Fruit fly (Drosophila melanogaster): ENCODE data around the gene Mlp84B.
A peak's percentile ranks its signal among the peaks of the same experiment; 100 is the strongest.

Mlp84B gene

DNA sequence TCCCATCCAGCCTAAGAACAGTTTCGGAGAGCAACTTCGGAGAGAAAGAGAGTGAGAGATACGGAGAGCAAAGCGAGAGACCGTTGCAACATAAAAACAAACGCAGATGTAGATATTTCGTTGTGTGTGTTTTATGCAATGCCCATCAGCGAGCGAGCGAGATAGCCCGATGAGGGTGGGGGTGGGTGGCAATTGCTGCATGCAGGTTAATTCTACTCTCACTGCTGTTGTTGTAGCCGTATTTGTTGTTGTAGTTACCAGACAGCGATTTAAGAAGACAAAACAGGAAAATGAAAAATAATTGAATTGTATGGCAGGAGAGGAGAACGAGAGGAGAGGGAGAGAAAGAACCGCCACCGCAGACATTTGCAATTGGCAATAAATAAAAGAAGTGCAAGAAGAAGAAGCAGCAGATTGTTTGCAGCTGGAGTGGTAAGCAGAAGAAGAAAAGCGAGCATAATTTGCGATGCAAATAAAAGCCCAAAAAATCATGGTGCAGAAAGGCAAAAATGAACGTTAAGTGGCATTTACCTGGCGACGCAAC is 7.7 kb downstream of the Mlp84B start:
- TF ChIP-seq Smox (GFP tag; optimal IDR thresholded peaks at IDR 0.05) (no peak), CG8632 (GFP tag; optimal IDR thresholded peaks at IDR 0.05) (no peak), Eip78C (GFP tag) (peak; percentile 74), CG6276 (GFP tag; optimal IDR thresholded peaks at IDR 0.05) (peak; percentile 23), Lpt (GFP tag; optimal IDR thresholded peaks at IDR 0.05) (peak; percentile 24), CG8119 (GFP tag; IDR thresholded peaks at IDR 0.05) (peak; percentile 31; the same call in 1 of the 3 replicates), esn (GFP tag; optimal IDR thresholded peaks at IDR 0.05) (no peak), CG6854 (GFP tag; optimal IDR thresholded peaks at IDR 0.05) (peak; percentile 87), Blimp-1 (GFP tag; optimal IDR thresholded peaks at IDR 0.05) (peak; percentile 56), Sox15 (GFP tag; optimal IDR thresholded peaks at IDR 0.05) (no peak), spab (GFP tag; optimal IDR thresholded peaks at IDR 0.05) (peak; percentile 17), CG3032 (tag; optimal IDR thresholded peaks at IDR 0.05) (peak; percentile 16), topi (GFP tag; optimal IDR thresholded peaks at IDR 0.05) (no peak), CG31627 (GFP tag; optimal IDR thresholded peaks at IDR 0.05) (no peak), ss (GFP tag; optimal IDR thresholded peaks at IDR 0.05) (peak in 1 of 2 experiments; percentile 44), dsx (GFP tag; optimal IDR thresholded peaks at IDR 0.05; ENCODE audit: poor library complexity, severe bottlenecking) (peak; percentile 64), CG11902 (GFP tag; optimal IDR thresholded peaks at IDR 0.05) (no peak), vri (GFP tag; optimal IDR thresholded peaks at IDR 0.05) (peak; percentile 81), Sox102F (GFP tag; optimal IDR thresholded peaks at IDR 0.05) (peak; percentile 47), CG6808 (GFP tag; optimal IDR thresholded peaks at IDR 0.05) (peak; percentile 49), svp (GFP tag) (no peak), lz (GFP tag; optimal IDR thresholded peaks at IDR 0.05) (no peak)

DNA sequence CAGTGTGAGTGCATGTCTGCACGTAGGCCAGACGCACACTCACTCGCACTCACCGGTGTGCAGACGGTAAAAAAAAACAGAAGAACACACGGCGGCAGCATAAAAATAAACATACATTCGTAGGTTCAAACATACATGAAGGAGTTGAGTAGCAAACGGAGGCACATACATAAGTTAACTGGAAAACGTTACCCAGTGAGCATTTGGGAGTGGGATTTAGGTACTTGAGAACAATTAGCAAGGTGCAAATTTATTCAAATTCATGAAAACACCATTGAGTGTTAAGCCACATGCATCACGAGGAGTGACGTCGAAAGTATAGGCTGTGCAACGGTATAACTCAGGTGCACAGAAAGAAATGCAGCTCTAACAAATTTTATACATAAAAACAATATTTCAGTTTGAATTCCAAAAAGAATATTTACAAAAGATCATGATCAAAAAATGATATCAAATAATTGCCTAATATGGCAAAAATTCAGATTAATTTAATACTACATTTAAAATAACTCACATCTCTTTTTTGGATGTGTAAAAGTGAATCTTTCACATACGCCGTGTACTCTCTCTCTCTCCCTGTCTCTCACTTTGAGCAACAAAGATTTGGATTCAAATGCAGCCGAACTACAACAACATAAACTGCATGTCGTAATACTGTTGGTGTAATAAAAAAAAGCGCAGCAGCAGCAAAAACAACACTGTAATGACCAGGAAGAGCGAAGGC is 8.8 kb downstream of the Mlp84B start:
- no peak for TF ChIP-seq fkh (GFP tag; optimal IDR thresholded peaks at IDR 0.05)
- TF ChIP-seq Gug (GFP tag; IDR thresholded peaks at IDR 0.05), result no peak
- peak; percentile 96 for TF ChIP-seq Eip75B (GFP tag; optimal IDR thresholded peaks at IDR 0.05)
- TF ChIP-seq dac (GFP tag; optimal IDR thresholded peaks at IDR 0.05), result peak; percentile 74
- TF ChIP-seq CG32006 (GFP tag; optimal IDR thresholded peaks at IDR 0.05), result peak; percentile 98
- no peak for TF ChIP-seq CG8119 (GFP tag; IDR thresholded peaks at IDR 0.05)
- TF ChIP-seq esn (GFP tag; optimal IDR thresholded peaks at IDR 0.05), result peak; percentile 98
- TF ChIP-seq acj6 (GFP tag; optimal IDR thresholded peaks at IDR 0.05), result peak; percentile 96
- no peak for TF ChIP-seq CG15336 (GFP tag; IDR thresholded peaks at IDR 0.05)
- TF ChIP-seq CG31627 (GFP tag; optimal IDR thresholded peaks at IDR 0.05), result peak; percentile 98
- TF ChIP-seq achi (GFP tag; optimal IDR thresholded peaks at IDR 0.05), result peak; percentile 96
- peak; percentile 77 for TF ChIP-seq CG16779 (tag; optimal IDR thresholded peaks at IDR 0.05)
- peak; percentile 97 for TF ChIP-seq Smox (GFP tag; optimal IDR thresholded peaks at IDR 0.05)
- peak; percentile 96 for TF ChIP-seq CG6276 (GFP tag; optimal IDR thresholded peaks at IDR 0.05)
- TF ChIP-seq CG34406 (GFP tag; optimal IDR thresholded peaks at IDR 0.05), result peak; percentile 96
- peak; percentile 93 for TF ChIP-seq spab (GFP tag; optimal IDR thresholded peaks at IDR 0.05)
- TF ChIP-seq CG11294 (GFP tag; IDR thresholded peaks at IDR 0.05), result no peak
- TF ChIP-seq CG6163 (GFP tag; IDR thresholded peaks at IDR 0.05), result no peak
- peak; percentile 96 for TF ChIP-seq CG3032 (tag; optimal IDR thresholded peaks at IDR 0.05)
- peak; percentile 82 for TF ChIP-seq Hr38 (GFP tag; optimal IDR thresholded peaks at IDR 0.05)
- TF ChIP-seq CG8319 (GFP tag; optimal IDR thresholded peaks at IDR 0.05), result peak; percentile 92
- TF ChIP-seq OdsH (GFP tag; optimal IDR thresholded peaks at IDR 0.05), result peak; percentile 98
- peak; percentile 96 for TF ChIP-seq CG11762 (GFP tag; optimal IDR thresholded peaks at IDR 0.05; ENCODE audit: insufficient read depth)
- peak; percentile 73 to 99 for TF ChIP-seq salr (GFP tag; optimal IDR thresholded peaks at IDR 0.05)
- peak; percentile 84 for TF ChIP-seq CG1621 (tag; optimal IDR thresholded peaks at IDR 0.05)
- peak; percentile 94 for TF ChIP-seq dsx (GFP tag; optimal IDR thresholded peaks at IDR 0.05; ENCODE audit: poor library complexity, severe bottlenecking)
- no peak for TF ChIP-seq eg (GFP tag; IDR thresholded peaks at IDR 0.05)
- TF ChIP-seq Blimp-1 (GFP tag; optimal IDR thresholded peaks at IDR 0.05), result peak; percentile 94
- peak; percentile 97 for TF ChIP-seq pdm3 (GFP tag; optimal IDR thresholded peaks at IDR 0.05)
- TF ChIP-seq Ets96B (tag; optimal IDR thresholded peaks at IDR 0.05), result peak; percentile 96
- peak; percentile 95 for TF ChIP-seq CG8632 (GFP tag; optimal IDR thresholded peaks at IDR 0.05)
- peak; percentile 89 for TF ChIP-seq vri (GFP tag; optimal IDR thresholded peaks at IDR 0.05)
- TF ChIP-seq net (GFP tag; optimal IDR thresholded peaks at IDR 0.05), result peak; percentile 96
- TF ChIP-seq CG11902 (GFP tag; optimal IDR thresholded peaks at IDR 0.05), result peak; percentile 88
- TF ChIP-seq CG10631 (GFP tag; optimal IDR thresholded peaks at IDR 0.05), result peak; percentile 97
- peak; percentile 98 for TF ChIP-seq Met (GFP tag; optimal IDR thresholded peaks at IDR 0.05)
- TF ChIP-seq Sox14 (GFP tag; optimal IDR thresholded peaks at IDR 0.05), result peak; percentile 97

Measured in whole organism, prepupa.